Worm (Caenorhabditis elegans) whole organism, mixed stage, embryonic: ENCODE data around the gene oac-30.
A peak's percentile ranks its signal among the peaks of the same experiment; 100 is the strongest.

Source experiments
- M03D4.4 ChIP-seq: sonication (generic microtip); optimal IDR thresholded peaks from 2 replicates; lab custom pipeline; 2017; ENCODE audit warnings: mild to moderate bottlenecking, missing genetic modification characterization, missing compliant biosample characterization
- bed-3 ChIP-seq: fragments of 200-800 bp; sonication (Bioruptor generic); optimal IDR thresholded peaks from 3 replicates; lab custom pipeline; 2018; ENCODE audit warnings: mild to moderate bottlenecking, missing genetic modification characterization, moderate library complexity, missing compliant biosample characterization
- blmp-1 ChIP-seq: fragments of 150-350 bp; optimal IDR thresholded peaks from 2 replicates; lab custom pipeline; 2014; ENCODE audit warnings: missing biosample characterization, missing genetic modification characterization
- ceh-39 ChIP-seq: fragments of 150-350 bp; optimal IDR thresholded peaks from 2 replicates; lab custom pipeline; 2014; ENCODE audit warnings: missing biosample characterization, missing genetic modification characterization
- ceh-43 ChIP-seq: fragments of 200-800 bp; sonication (Bioruptor generic); optimal IDR thresholded peaks from 2 replicates; lab custom pipeline; 2018; ENCODE audit warnings: mild to moderate bottlenecking, missing genetic modification characterization, moderate library complexity, missing compliant biosample characterization
- ceh-83 ChIP-seq: fragments of 200-800 bp; sonication (Bioruptor generic); optimal IDR thresholded peaks from 2 replicates; lab custom pipeline; 2018; ENCODE audit warnings: mild to moderate bottlenecking, missing genetic modification characterization, missing compliant biosample characterization
- ces-1 ChIP-seq: fragments of 150-350 bp; optimal IDR thresholded peaks from 2 replicates; lab custom pipeline; 2014; ENCODE audit warnings: missing biosample characterization, missing genetic modification reagents, missing genetic modification characterization
- cnd-1 ChIP-seq: fragments of 200-800 bp; sonication (Bioruptor generic); optimal IDR thresholded peaks from 2 replicates; lab custom pipeline; 2018; ENCODE audit warnings: mild to moderate bottlenecking, missing genetic modification characterization, missing compliant biosample characterization
- drap-1 ChIP-seq: fragments of 200-800 bp; sonication (Bioruptor generic); optimal IDR thresholded peaks from 3 replicates; lab custom pipeline; 2018; ENCODE audit warnings: mild to moderate bottlenecking, missing genetic modification characterization, missing compliant biosample characterization
- elt-1 ChIP-seq: sonication (generic microtip); optimal IDR thresholded peaks from 2 replicates; lab custom pipeline; 2017; ENCODE audit warnings: missing genetic modification characterization, mild to moderate bottlenecking, missing compliant biosample characterization, antibody characterized with exemption, moderate library complexity, borderline replicate concordance; ENCODE audit not compliant: insufficient read depth
- elt-3 ChIP-seq: fragments of 150-350 bp; optimal IDR thresholded peaks from 2 replicates; lab custom pipeline; 2014; ENCODE audit warnings: missing biosample characterization, missing genetic modification characterization
- ham-2 ChIP-seq: fragments of 200-800 bp; sonication (Bioruptor generic); optimal IDR thresholded peaks from 2 replicates; lab custom pipeline; 2018; ENCODE audit warnings: mild to moderate bottlenecking, missing genetic modification characterization, missing compliant biosample characterization
- hlh-1 ChIP-seq: fragments of 150-350 bp; optimal IDR thresholded peaks from 2 replicates; lab custom pipeline; 2014; ENCODE audit warnings: missing biosample characterization, missing genetic modification reagents, missing genetic modification characterization
- lin-13 ChIP-seq: fragments of 150-350 bp; optimal IDR thresholded peaks from 2 replicates; lab custom pipeline; 2014; ENCODE audit warnings: missing biosample characterization, missing genetic modification characterization
- lin-32 ChIP-seq: fragments of 200-800 bp; sonication (Bioruptor generic); optimal IDR thresholded peaks from 2 replicates; lab custom pipeline; 2018; ENCODE audit warnings: mild to moderate bottlenecking, missing genetic modification characterization, missing compliant biosample characterization
- lsy-2 ChIP-seq: fragments of 150-350 bp; optimal IDR thresholded peaks from 2 replicates; lab custom pipeline; 2014; ENCODE audit warnings: missing biosample characterization, missing genetic modification characterization
- mab-5 ChIP-seq: fragments of 150-350 bp; optimal IDR thresholded peaks from 2 replicates; lab custom pipeline; 2014; ENCODE audit warnings: missing biosample characterization, missing genetic modification characterization
- mep-1 ChIP-seq: fragments of 150-350 bp; optimal IDR thresholded peaks from 2 replicates; lab custom pipeline; 2017; ENCODE audit warnings: missing biosample characterization, missing genetic modification reagents, missing genetic modification characterization, inconsistent platforms
- mls-2 ChIP-seq: sonication (generic microtip); optimal IDR thresholded peaks from 2 replicates; lab custom pipeline; 2016; ENCODE audit warnings: mild to moderate bottlenecking, missing genetic modification characterization, moderate library complexity, missing compliant biosample characterization
- nhr-12 ChIP-seq: fragments of 150-350 bp; optimal IDR thresholded peaks from 2 replicates; lab custom pipeline; 2014; ENCODE audit warnings: missing biosample characterization, missing genetic modification characterization
- nhr-2 ChIP-seq: fragments of 150-350 bp; optimal IDR thresholded peaks from 2 replicates; lab custom pipeline; 2014; ENCODE audit warnings: missing biosample characterization, missing genetic modification characterization
- nhr-237 ChIP-seq: fragments of 150-350 bp; optimal IDR thresholded peaks from 2 replicates; lab custom pipeline; 2014; ENCODE audit warnings: missing biosample characterization, missing genetic modification characterization
- nhr-28 ChIP-seq: fragments of 150-350 bp; optimal IDR thresholded peaks from 2 replicates; lab custom pipeline; 2014; ENCODE audit warnings: missing biosample characterization, missing genetic modification characterization
- pha-4 ChIP-seq: fragments of 150-350 bp; optimal IDR thresholded peaks from 2 replicates; lab custom pipeline; 2018; ENCODE audit warnings: missing biosample characterization, missing genetic modification reagents, missing genetic modification characterization
- sem-2 ChIP-seq: fragments of 200-800 bp; sonication (Bioruptor generic); optimal IDR thresholded peaks from 2 replicates; lab custom pipeline; 2018; ENCODE audit warnings: mild to moderate bottlenecking, missing genetic modification characterization, missing compliant biosample characterization
- snpc-4 ChIP-seq: fragments of 150-350 bp; optimal IDR thresholded peaks from 2 replicates; lab custom pipeline; 2014; ENCODE audit warnings: missing biosample characterization, missing genetic modification characterization
- sptf-1 ChIP-seq: sonication (generic microtip); optimal IDR thresholded peaks from 2 replicates; lab custom pipeline; 2017; ENCODE audit warnings: mild to moderate bottlenecking, missing genetic modification characterization, moderate library complexity, missing compliant biosample characterization
- tbx-8 ChIP-seq: fragments of 200-800 bp; sonication (Bioruptor generic); optimal IDR thresholded peaks from 2 replicates; lab custom pipeline; 2018; ENCODE audit warnings: mild to moderate bottlenecking, missing genetic modification characterization, moderate library complexity, missing compliant biosample characterization
- unc-120 ChIP-seq: sonication (generic microtip); optimal IDR thresholded peaks from 2 replicates; lab custom pipeline; 2017; ENCODE audit warnings: missing genetic modification characterization, missing compliant biosample characterization; ENCODE audit not compliant: poor library complexity, severe bottlenecking
- unc-39 ChIP-seq: fragments of 150-350 bp; optimal IDR thresholded peaks from 2 replicates; lab custom pipeline; 2014; ENCODE audit warnings: missing biosample characterization, missing genetic modification characterization
- unc-62 ChIP-seq: fragments of 150-350 bp; optimal IDR thresholded peaks from 2 replicates; lab custom pipeline; 2014; ENCODE audit warnings: missing biosample characterization, missing genetic modification reagents, missing genetic modification characterization
- zip-8 ChIP-seq: fragments of 150-350 bp; optimal IDR thresholded peaks from 2 replicates; lab custom pipeline; 2014; ENCODE audit warnings: missing biosample characterization, missing genetic modification characterization
- ztf-11 ChIP-seq: fragments of 150-350 bp; optimal IDR thresholded peaks from 2 replicates; lab custom pipeline; 2014; ENCODE audit warnings: missing biosample characterization, missing genetic modification characterization

The oac-30 gene

DNA sequence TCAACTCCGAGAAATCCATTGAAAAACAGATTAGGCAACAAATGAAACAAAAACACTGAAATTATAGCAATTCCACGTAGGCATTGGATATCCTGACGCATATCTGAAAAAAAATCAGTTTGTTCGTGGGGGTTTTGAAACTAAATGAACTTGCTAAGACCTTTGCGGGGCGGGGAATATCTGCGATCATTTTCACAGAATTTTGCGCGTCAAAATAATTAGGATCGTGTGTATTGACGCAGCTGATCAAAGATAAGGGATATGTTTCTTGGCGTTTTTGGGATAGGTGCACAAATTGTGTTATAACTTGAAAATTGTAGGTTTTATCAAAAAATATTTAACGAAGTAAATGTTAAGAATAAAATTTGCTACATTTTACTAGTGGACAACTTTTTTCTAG, at the start of gene oac-30:
Gene oac-30 (minus strand): TSS at position 101 of the 400 bp plus-strand sequence.
- TF ChIP-seq tbx-8 (GFP tag; lab: Kevin White, UChicago) (no peak), bed-3 (GFP tag; lab: Kevin White, UChicago) (no peak), nhr-28 (no peak)

DNA sequence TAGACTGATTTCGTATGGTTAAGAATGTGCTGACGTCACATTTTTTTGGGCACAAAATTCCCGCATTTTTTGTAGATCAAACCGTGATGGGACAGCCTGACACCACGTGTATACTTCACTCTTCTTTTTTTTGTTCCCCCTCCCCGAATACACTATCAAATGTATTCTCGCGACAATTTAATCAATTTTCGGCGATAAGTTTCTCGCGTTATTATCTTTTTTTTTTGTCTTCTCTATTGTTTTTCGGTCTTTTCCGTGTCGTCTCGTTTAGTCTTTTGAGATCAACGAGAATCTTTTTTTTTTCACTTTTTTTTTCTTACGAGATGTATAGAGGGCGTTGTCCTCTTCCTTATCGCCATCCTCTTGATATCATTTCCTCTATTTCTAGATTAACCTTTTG, 48.6 kb upstream of the oac-30 start:
- no peak for TF ChIP-seq ceh-43 (GFP tag; lab: Kevin White, UChicago)
- TF ChIP-seq cnd-1 (tag; lab: Kevin White, UChicago), result no peak
- TF ChIP-seq, all 35 proteins: peak for 0

DNA sequence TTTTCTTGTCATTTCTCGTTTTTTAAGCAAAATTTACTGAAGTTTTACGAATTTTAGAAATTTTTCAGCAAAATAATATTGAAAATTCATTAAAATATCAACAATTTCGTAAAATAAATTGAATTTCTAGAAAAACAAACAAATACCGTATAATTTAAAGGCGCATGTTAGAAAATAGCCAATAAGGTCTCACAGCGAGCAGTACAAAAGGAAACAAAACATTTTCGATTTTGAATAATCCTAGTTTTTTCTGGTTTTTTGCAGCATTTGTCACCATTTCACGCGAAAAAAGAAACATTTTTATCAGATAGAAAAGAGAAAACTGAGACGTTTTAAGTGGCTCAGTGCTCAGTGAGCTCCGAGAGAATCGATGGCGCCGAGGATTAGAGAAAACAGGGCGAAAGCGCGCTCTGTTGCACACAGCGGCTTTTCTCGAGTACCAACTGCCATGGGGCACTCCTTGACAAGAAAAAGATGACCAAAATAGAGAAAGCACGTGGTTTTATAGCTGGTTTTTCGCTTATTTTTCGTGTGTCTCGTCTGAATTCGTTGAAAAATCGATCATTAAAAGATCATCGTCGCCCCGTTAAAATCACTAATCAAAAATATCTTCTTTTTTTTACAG, 43.3 kb upstream of the oac-30 start, which contains the start of the genes alh-6 and fcho-1:
Gene alh-6 (minus strand): TSS at position 242 of the 625 bp plus-strand sequence.
Gene fcho-1 (plus strand): TSS at position 624 of the 625 bp plus-strand sequence.
- TF ChIP-seq unc-120 (tag; lab: Kevin White, UChicago) (peak; percentile 39), zip-8 (no peak), nhr-28 (no peak), ces-1 (GFP tag; lab: Kevin White, UChicago) (peak; percentile 4), nhr-237 (no peak), snpc-4 (tag; lab: Kevin White, UChicago) (no peak), mls-2 (tag; lab: Kevin White, UChicago) (no peak), nhr-2 (tag; lab: Kevin White, UChicago) (no peak), lin-13 (tag; lab: Kevin White, UChicago) (no peak), sptf-1 (peak; percentile 40)
- TF ChIP-seq, all 35 proteins: peak for 3

- TF ChIP-seq hlh-1 (tag; lab: Kevin White, UChicago) (no peak), lsy-2 (tag; lab: Kevin White, UChicago) (no peak), unc-39 (tag; lab: Kevin White, UChicago) (no peak)
Measured at ce11 chrII:1306550-1306949, 39.9 kb upstream of the oac-30 start.

DNA sequence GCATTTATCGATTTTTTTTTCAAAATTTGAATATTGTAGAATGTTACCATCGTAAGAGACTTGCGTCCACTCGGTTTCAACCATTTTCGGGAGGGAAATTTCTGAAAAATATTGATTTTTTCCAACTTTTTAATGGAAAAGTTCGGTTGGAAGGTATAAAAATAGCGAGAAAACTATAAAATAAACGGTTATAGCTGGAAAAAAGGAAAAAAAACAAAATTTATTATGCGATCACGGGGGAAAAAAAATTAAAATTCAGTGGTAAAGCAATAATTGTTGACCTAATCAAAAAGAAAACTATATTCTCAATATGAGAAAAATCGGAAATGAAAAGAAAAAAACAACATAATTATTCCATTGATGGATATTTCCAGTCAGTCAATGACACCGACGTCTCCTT, 39.3 kb upstream of the oac-30 start, which contains the start of gene emc-2:
Gene emc-2 (minus strand): TSS at position 101 of the 400 bp plus-strand sequence.
- TF ChIP-seq sem-2 (GFP tag; lab: Kevin White, UChicago) (no peak), snpc-4 (tag; lab: Kevin White, UChicago) (no peak), unc-62 (GFP tag; lab: Kevin White, UChicago) (no peak), cnd-1 (tag; lab: Kevin White, UChicago) (no peak), sptf-1 (no peak), nhr-12 (tag; lab: Kevin White, UChicago) (no peak), mab-5 (tag; lab: Kevin White, UChicago) (no peak), nhr-28 (no peak), ceh-43 (GFP tag; lab: Kevin White, UChicago) (no peak), mls-2 (tag; lab: Kevin White, UChicago) (no peak), lsy-2 (tag; lab: Kevin White, UChicago) (no peak), ham-2 (GFP tag; lab: Kevin White, UChicago) (no peak), drap-1 (GFP tag; lab: Kevin White, UChicago) (no peak), bed-3 (GFP tag; lab: Kevin White, UChicago) (no peak), M03D4.4 (tag; lab: Kevin White, UChicago) (no peak), elt-1 (tag; lab: Kevin White, UChicago) (no peak)

ce11 chrII:1301554-1301953, 34.9 kb upstream of the oac-30 start, which contains the start of gene glb-31:
Gene glb-31, minus strand, starts transcription at chrII:1301654.
- TF ChIP-seq lin-13 (tag; lab: Kevin White, UChicago) (no peak), unc-62 (GFP tag; lab: Kevin White, UChicago) (no peak), ceh-39 (tag; lab: Kevin White, UChicago) (no peak), elt-3 (tag; lab: Kevin White, UChicago) (no peak), cnd-1 (tag; lab: Kevin White, UChicago) (no peak), lin-32 (GFP tag; lab: Kevin White, UChicago) (no peak), blmp-1 (no peak), zip-8 (no peak), mls-2 (tag; lab: Kevin White, UChicago) (no peak), ceh-43 (GFP tag; lab: Kevin White, UChicago) (no peak), pha-4 (no peak), ceh-83 (GFP tag; lab: Kevin White, UChicago) (no peak), nhr-28 (no peak), mep-1 (tag; lab: Kevin White, UChicago) (no peak), unc-39 (tag; lab: Kevin White, UChicago) (no peak), ztf-11 (tag; lab: Kevin White, UChicago) (no peak), tbx-8 (GFP tag; lab: Kevin White, UChicago) (no peak)
- TF ChIP-seq, all 35 proteins: peak for 0
